Fruit fly (Drosophila melanogaster): ENCODE measurements around the gene trbl.

dm6 chr3L:20395257-20395909 lies 6.0 kb downstream of the trbl start:
- no peak for TF ChIP-seq Dll (optimal IDR thresholded peaks at IDR 0.05)
- TF ChIP-seq CG8478 (optimal IDR thresholded peaks at IDR 0.05) = no peak
- no peak for TF ChIP-seq EcR (GFP tag; optimal IDR thresholded peaks at IDR 0.05)
